Worm (Caenorhabditis elegans): ENCODE results near the gene C25E10.7.
A peak's percentile ranks its signal among the peaks of the same experiment; 100 is the strongest.

The C25E10.7 gene

ce11 chrV:9056253-9056652 is 5.3 kb upstream of the C25E10.7 start, which contains the start of gene C25E10.10:
C25E10.10 (minus strand) TSS chrV:9056353.
- TF ChIP-seq mef-2 (tag; optimal IDR thresholded peaks at IDR 0.05) (no peak), nhr-71 (tag; optimal IDR thresholded peaks at IDR 0.05) (no peak), lsy-2 (tag; optimal IDR thresholded peaks at IDR 0.05) (no peak), ceh-82 (tag; optimal IDR thresholded peaks at IDR 0.05) (no peak), sox-4 (tag; optimal IDR thresholded peaks at IDR 0.05) (no peak), fkh-10 (GFP tag; optimal IDR thresholded peaks at IDR 0.05) (no peak)

- TF ChIP-seq mep-1 (tag; optimal IDR thresholded peaks at IDR 0.05) (no peak), nhr-71 (tag; optimal IDR thresholded peaks at IDR 0.05) (peak; percentile 53), Y116A8C.19 (tag; optimal IDR thresholded peaks at IDR 0.05; ENCODE audit: borderline replicate concordance) (no peak), snu-23 (GFP tag; optimal IDR thresholded peaks at IDR 0.05) (no peak), pax-3 (tag; optimal IDR thresholded peaks at IDR 0.05) (peak; percentile 8), C04F5.9 (tag; optimal IDR thresholded peaks at IDR 0.05) (no peak), sptf-1 (tag; optimal IDR thresholded peaks at IDR 0.05) (no peak), hpl-2 (GFP tag; optimal IDR thresholded peaks at IDR 0.05) (no peak), irx-1 (tag; optimal IDR thresholded peaks at IDR 0.05) (no peak), zip-4 (GFP tag; optimal IDR thresholded peaks at IDR 0.05) (no peak), dsc-1 (tag; optimal IDR thresholded peaks at IDR 0.05) (peak; percentile 48), fkh-8 (tag; optimal IDR thresholded peaks at IDR 0.05) (peak; percentile 83), C34B4.2 (tag; optimal IDR thresholded peaks at IDR 0.05) (no peak), fos-1 (tag; optimal IDR thresholded peaks at IDR 0.05) (no peak), efl-1 (optimal IDR thresholded peaks at IDR 0.05) (no peak), efl-1 (GFP tag; optimal IDR thresholded peaks at IDR 0.05 in 1 of 2) (peak in 1 of 2 experiments; percentile 88), nhr-47 (tag; optimal IDR thresholded peaks at IDR 0.05) (peak; percentile 44), hlh-4 (tag; optimal IDR thresholded peaks at IDR 0.05) (no peak), lin-14 (GFP tag; optimal IDR thresholded peaks at IDR 0.05) (no peak), alr-1 (tag; optimal IDR thresholded peaks at IDR 0.05; ENCODE audit: borderline replicate concordance) (no peak)
These were observed 4.6 kb upstream of the C25E10.7 start for ce11 chrV:9055644-9056043.

ce11 chrV:9054771-9055170 is 3.8 kb upstream of the C25E10.7 start, which contains the start of gene swm-1:
swm-1 (minus strand) TSS chrV:9054871.
- TF ChIP-seq hlh-17 (GFP tag; optimal IDR thresholded peaks at IDR 0.05; ENCODE audit: borderline replicate concordance) (no peak), ama-1 (optimal IDR thresholded peaks at IDR 0.05) (no peak), jun-1 (tag; optimal IDR thresholded peaks at IDR 0.05) (no peak), nhr-85 (tag) (no peak), xbp-1 (tag; optimal IDR thresholded peaks at IDR 0.05) (no peak), dsc-1 (tag; optimal IDR thresholded peaks at IDR 0.05) (no peak), mep-1 (tag; optimal IDR thresholded peaks at IDR 0.05) (no peak), skn-1 (tag; optimal IDR thresholded peaks at IDR 0.05) (no peak), egl-13 (tag; optimal IDR thresholded peaks at IDR 0.05) (no peak), elt-3 (tag; optimal IDR thresholded peaks at IDR 0.05) (no peak), lsy-2 (tag; optimal IDR thresholded peaks at IDR 0.05) (no peak), C04F5.9 (tag; optimal IDR thresholded peaks at IDR 0.05) (no peak), fkh-4 (tag; optimal IDR thresholded peaks at IDR 0.05; ENCODE audit: borderline replicate concordance) (no peak), nhr-76 (tag; optimal IDR thresholded peaks at IDR 0.05) (no peak)

ce11 chrV:9053969-9054368 is 3.0 kb upstream of the C25E10.7 start, which contains the start of gene C25E10.8:
C25E10.8 (minus strand) TSS chrV:9054069.
- TF ChIP-seq aha-1 (tag; optimal IDR thresholded peaks at IDR 0.05) (no peak), pag-3 (tag; optimal IDR thresholded peaks at IDR 0.05; ENCODE audit: borderline replicate concordance, insufficient read depth) (no peak), sox-4 (tag; optimal IDR thresholded peaks at IDR 0.05) (no peak), unc-30 (tag; optimal IDR thresholded peaks at IDR 0.05) (no peak), isw-1 (GFP tag; IDR thresholded peaks at IDR 0.05) (no peak), egl-13 (tag; optimal IDR thresholded peaks at IDR 0.05) (no peak), rnt-1 (tag; optimal IDR thresholded peaks at IDR 0.05) (no peak)
